Fruit fly (Drosophila melanogaster): Measurements from ENCODE around the gene tal-1A.
A peak's percentile ranks its signal among the peaks of the same experiment; 100 is the strongest.

The tal-1A gene

DNA sequence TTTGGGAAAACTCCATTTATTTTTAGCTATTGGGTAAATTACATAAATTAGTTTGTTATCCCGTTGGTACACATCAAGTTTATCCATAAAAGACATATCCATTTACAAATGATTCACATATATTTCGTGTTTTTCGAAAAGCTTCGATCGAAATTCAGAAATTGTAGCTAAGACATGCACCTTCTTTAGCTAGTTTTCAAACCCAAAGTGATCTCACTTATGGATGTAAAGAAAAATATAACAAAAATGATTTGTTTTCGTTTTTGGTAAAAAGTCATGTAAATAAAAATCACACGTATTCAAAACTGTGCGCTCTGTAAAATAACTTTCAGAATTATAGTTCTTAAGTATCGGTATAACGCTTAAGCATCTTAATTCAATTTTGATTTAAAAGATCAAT lies 20.6 kb downstream of the tal-1A start:
- TF ChIP-seq Dp (GFP tag; optimal IDR thresholded peaks at IDR 0.05) (peak; percentile 35), CTCF (GFP tag; optimal IDR thresholded peaks at IDR 0.05) (peak; percentile 82), BEAF-32 (GFP tag; optimal IDR thresholded peaks at IDR 0.05) (peak; percentile 7), E2f2 (GFP tag; IDR thresholded peaks at IDR 0.05) (peak; percentile 71), HmgZ (tag; optimal IDR thresholded peaks at IDR 0.05) (no peak), knrl (GFP tag; IDR thresholded peaks at IDR 0.05; ENCODE audit: partially characterized antibody) (peak; percentile 45; the same call in 2 of the 3 replicates), B-H2 (GFP tag; optimal IDR thresholded peaks at IDR 0.05) (no peak), bbx (GFP tag; IDR thresholded peaks at IDR 0.05; ENCODE audit: partially characterized antibody) (0 out of 2 replicates have a peak, but pooled peaks have one; percentile 20), pita (GFP tag; optimal IDR thresholded peaks at IDR 0.05) (peak; percentile 69), amos (GFP tag; IDR thresholded peaks at IDR 0.05; ENCODE audit: partially characterized antibody) (peak; percentile 59), disco-r (GFP tag; optimal IDR thresholded peaks at IDR 0.05) (no peak), MBD-R2 (GFP tag; IDR thresholded peaks at IDR 0.05) (peak; percentile 10; the same call in 1 of the 2 replicates), CG3995 (GFP tag; optimal IDR thresholded peaks at IDR 0.05) (peak; percentile 82), stwl (tag; optimal IDR thresholded peaks at IDR 0.05) (peak; percentile 62), tll (GFP tag; optimal IDR thresholded peaks at IDR 0.05) (peak in 1 of 2 experiments; percentile 54), Lhr (GFP tag; optimal IDR thresholded peaks at IDR 0.05) (peak; percentile 35), tap (tag; optimal IDR thresholded peaks at IDR 0.05) (no peak)

DNA sequence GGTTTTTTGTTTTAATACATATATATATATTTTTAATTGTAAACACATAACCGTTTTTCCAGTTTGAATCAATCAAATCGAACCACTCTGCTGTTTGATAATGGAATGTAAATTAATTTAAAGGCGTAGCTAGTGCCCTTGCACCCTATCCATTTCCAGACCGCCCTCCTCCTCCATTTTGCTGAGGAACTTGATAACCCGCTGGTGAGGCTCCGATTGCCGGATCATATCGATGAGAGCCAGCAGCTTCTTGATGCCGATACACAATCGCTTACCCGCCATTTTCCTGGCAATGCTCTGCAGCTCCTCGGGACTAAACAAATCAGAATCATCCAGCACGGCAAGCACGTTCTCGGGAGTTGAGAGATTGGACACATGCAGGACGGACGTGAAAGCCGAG lies 21.6 kb downstream of the tal-1A start:
- TF ChIP-seq C15 (GFP tag; IDR thresholded peaks at IDR 0.05) (no peak), Opbp (GFP tag; IDR thresholded peaks at IDR 0.05; ENCODE audit: partially characterized antibody) (0 out of 3 replicates have a peak, but pooled peaks have one; percentile 15)

DNA sequence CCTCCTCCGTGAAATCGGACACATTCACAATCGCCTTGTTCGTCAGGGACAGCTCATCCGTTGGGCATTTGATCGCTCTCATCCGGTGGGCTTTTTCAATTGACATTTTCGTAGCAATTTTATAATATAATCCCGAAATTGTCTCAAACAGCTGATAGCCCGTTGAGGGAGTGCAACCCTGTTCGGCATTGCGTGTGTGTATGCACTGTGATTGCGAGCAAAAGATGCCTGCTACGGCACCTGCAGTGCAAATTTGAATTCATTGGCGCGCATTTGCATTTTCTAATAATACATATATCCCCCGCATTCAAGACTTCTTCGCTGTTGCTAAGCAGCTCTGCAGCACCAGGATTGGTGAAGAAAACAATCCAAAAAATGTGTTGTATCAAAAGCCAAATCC lies 24.9 kb downstream of the tal-1A start, which contains the start of gene Nsf2:
Gene Nsf2, minus strand, starts transcription at position 185 of the 400 bp plus-strand sequence.
- no peak for TF ChIP-seq Six4 (GFP tag; optimal IDR thresholded peaks at IDR 0.05)
- no peak for TF ChIP-seq CG3838 (GFP tag; optimal IDR thresholded peaks at IDR 0.05)
- TF ChIP-seq wdn (GFP tag; IDR thresholded peaks at IDR 0.05): no peak
- no peak for TF ChIP-seq chif (GFP tag; optimal IDR thresholded peaks at IDR 0.05)
- no peak for TF ChIP-seq Fer2 (tag; optimal IDR thresholded peaks at IDR 0.05)
- no peak for TF ChIP-seq CG4328 (GFP tag; optimal IDR thresholded peaks at IDR 0.05)
- TF ChIP-seq Optix (GFP tag; IDR thresholded peaks at IDR 0.05): no peak
- TF ChIP-seq NC2β (GFP tag; optimal IDR thresholded peaks at IDR 0.05): peak; percentile 20
- TF ChIP-seq CG6175 (GFP tag; IDR thresholded peaks at IDR 0.05): no peak
- no peak for TF ChIP-seq Awh (GFP tag; IDR thresholded peaks at IDR 0.05)
- no peak for TF ChIP-seq eve (GFP tag; optimal IDR thresholded peaks at IDR 0.05)
- TF ChIP-seq grn (GFP tag; optimal IDR thresholded peaks at IDR 0.05): no peak
- no peak for TF ChIP-seq CG14965 (GFP tag; optimal IDR thresholded peaks at IDR 0.05; ENCODE audit: borderline replicate concordance)
- TF ChIP-seq CTCF (GFP tag; optimal IDR thresholded peaks at IDR 0.05): peak; percentile 52
- TF ChIP-seq tgo (GFP tag; IDR thresholded peaks at IDR 0.05): no peak
- TF ChIP-seq Bgb (GFP tag; IDR thresholded peaks at IDR 0.05; ENCODE audit: partially characterized antibody): peak; percentile 32; the same call in 1 of the 2 replicates
- no peak for TF ChIP-seq gcm2 (GFP tag; optimal IDR thresholded peaks at IDR 0.05)
- TF ChIP-seq Hr78 (GFP tag; optimal IDR thresholded peaks at IDR 0.05): no peak
- peak; percentile 19 for TF ChIP-seq Max (GFP tag; optimal IDR thresholded peaks at IDR 0.05)
- TF ChIP-seq CG9932 (GFP tag; IDR thresholded peaks at IDR 0.05): no peak
- TF ChIP-seq CG2120 (GFP tag; optimal IDR thresholded peaks at IDR 0.05): peak; percentile 10
- TF ChIP-seq crc (GFP tag; optimal IDR thresholded peaks at IDR 0.05): no peak
- peak; percentile 99 for TF ChIP-seq Dp (GFP tag; optimal IDR thresholded peaks at IDR 0.05)
- TF ChIP-seq crol (GFP tag; IDR thresholded peaks at IDR 0.05): no peak
- TF ChIP-seq BEAF-32 (GFP tag; optimal IDR thresholded peaks at IDR 0.05): peak; percentile 44
- no peak for TF ChIP-seq mam (GFP tag; optimal IDR thresholded peaks at IDR 0.05)
- no peak for TF ChIP-seq prd (optimal IDR thresholded peaks at IDR 0.05)
- TF ChIP-seq prd (GFP tag; IDR thresholded peaks at IDR 0.05): no peak
- TF ChIP-seq CG11456 (GFP tag; IDR thresholded peaks at IDR 0.05): no peak
- no peak for TF ChIP-seq stc (GFP tag; IDR thresholded peaks at IDR 0.05)
- no peak for TF ChIP-seq Atf-2 (GFP tag; optimal IDR thresholded peaks at IDR 0.05)
- peak; percentile 88 for TF ChIP-seq CG1603 (tag; optimal IDR thresholded peaks at IDR 0.05)
- TF ChIP-seq fd102C (GFP tag; optimal IDR thresholded peaks at IDR 0.05): no peak

All from whole organism, embryonic.